Fruit fly (Drosophila melanogaster): ENCODE results near the gene CG16972.

DNA sequence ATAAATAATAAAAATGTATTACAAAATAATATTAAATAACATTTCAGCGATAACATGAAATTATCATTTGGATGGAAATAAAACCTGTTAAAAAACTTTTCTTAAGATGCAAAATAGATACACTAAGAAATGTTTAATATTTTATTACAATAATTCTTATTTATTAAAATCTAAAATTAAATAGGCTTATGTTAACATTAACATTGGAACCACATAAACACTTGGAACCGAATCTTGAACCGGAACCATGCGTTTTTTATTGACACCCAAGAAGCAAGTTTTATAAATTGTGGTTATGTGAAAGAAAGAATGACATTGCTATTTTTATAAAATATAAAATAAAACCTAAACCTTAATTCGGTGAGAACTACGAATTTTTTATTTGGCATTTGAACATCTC is 42.9 kb downstream of the CG16972 start, which contains the start of gene kmg:
- TF ChIP-seq Hr39 (GFP tag; optimal IDR thresholded peaks at IDR 0.05) (no peak), OdsH (GFP tag; optimal IDR thresholded peaks at IDR 0.05) (no peak), Eip78C (GFP tag) (no peak), CG8119 (GFP tag; IDR thresholded peaks at IDR 0.05) (no peak), CG15336 (GFP tag; IDR thresholded peaks at IDR 0.05) (no peak), pdm3 (GFP tag; optimal IDR thresholded peaks at IDR 0.05) (no peak), CG8319 (GFP tag; optimal IDR thresholded peaks at IDR 0.05) (no peak), Smox (GFP tag; optimal IDR thresholded peaks at IDR 0.05) (no peak), vri (GFP tag; optimal IDR thresholded peaks at IDR 0.05) (no peak), CG6854 (GFP tag; optimal IDR thresholded peaks at IDR 0.05) (no peak), net (GFP tag; optimal IDR thresholded peaks at IDR 0.05) (no peak), Blimp-1 (GFP tag; optimal IDR thresholded peaks at IDR 0.05) (no peak), CG32006 (GFP tag; optimal IDR thresholded peaks at IDR 0.05) (no peak), fkh (GFP tag; optimal IDR thresholded peaks at IDR 0.05) (no peak)

Data from whole organism, prepupa.